Fruit fly (Drosophila melanogaster) whole organism, prepupa: ENCODE results near the gene CG14182.

Experiments
- CG11762 ChIP-seq: fragments of 200-800 bp; sonication (Bioruptor generic); optimal IDR thresholded peaks from 3 replicates; lab custom pipeline; 2016; ENCODE audit warnings: missing biosample characterization, missing genetic modification characterization; ENCODE audit not compliant: insufficient read depth
- CG8119 ChIP-seq: fragments of 200-800 bp; sonication (Bioruptor generic); IDR thresholded peaks from 3 replicates; pipeline ENCODE4 v1.3.6; 2022; ENCODE audit warnings: missing biosample characterization, missing genetic modification characterization
- CG8632 ChIP-seq: fragments of 200-800 bp; sonication (Bioruptor generic); optimal IDR thresholded peaks from 3 replicates; lab custom pipeline; 2016; ENCODE audit warnings: missing biosample characterization, missing genetic modification characterization
- CG9139 ChIP-seq: fragments of 200-800 bp; sonication (Bioruptor generic); optimal IDR thresholded peaks from 3 replicates; lab custom pipeline; 2017; ENCODE audit warnings: missing biosample characterization, mild to moderate bottlenecking, missing genetic modification characterization
- Eip75B ChIP-seq: fragments of 200-800 bp; sonication (Bioruptor generic); optimal IDR thresholded peaks from 3 replicates; lab custom pipeline; 2016; ENCODE audit warnings: missing biosample characterization, missing genetic modification characterization
- Eip78C ChIP-seq: fragments of 200-800 bp; sonication (Bioruptor generic); peaks from one replicate; lab custom pipeline; 2016; ENCODE audit warnings: missing biosample characterization, missing genetic modification characterization
- Hr39 ChIP-seq: fragments of 200-800 bp; sonication (Bioruptor generic); optimal IDR thresholded peaks from 2 replicates; lab custom pipeline; 2016; ENCODE audit warnings: missing biosample characterization, missing genetic modification characterization
- Lpt ChIP-seq: fragments of 200-800 bp; sonication (Bioruptor generic); optimal IDR thresholded peaks from 3 replicates; lab custom pipeline; 2016; ENCODE audit warnings: missing biosample characterization, missing genetic modification characterization
- OdsH ChIP-seq: fragments of 200-800 bp; sonication (Bioruptor generic); optimal IDR thresholded peaks from 3 replicates; lab custom pipeline; 2016; ENCODE audit warnings: missing biosample characterization, missing genetic modification characterization
- Sox102F ChIP-seq: fragments of 200-800 bp; sonication (Bioruptor generic); optimal IDR thresholded peaks from 2 replicates; lab custom pipeline; 2016; ENCODE audit warnings: missing biosample characterization, mild to moderate bottlenecking, missing genetic modification characterization
- eg ChIP-seq: fragments of 200-800 bp; sonication (Bioruptor generic); IDR thresholded peaks from 3 replicates; pipeline ENCODE4 v1.3.6; 2022; ENCODE audit warnings: missing biosample characterization, missing genetic modification characterization
- fkh ChIP-seq: fragments of 200-800 bp; sonication (Bioruptor generic); optimal IDR thresholded peaks from 3 replicates; lab custom pipeline; 2017; ENCODE audit warnings: missing biosample characterization, mild to moderate bottlenecking, missing genetic modification characterization, moderate library complexity
- spab ChIP-seq: fragments of 200-800 bp; sonication (Bioruptor generic); optimal IDR thresholded peaks from 2 replicates; lab custom pipeline; 2017; ENCODE audit warnings: missing biosample characterization, mild to moderate bottlenecking, missing genetic modification characterization, missing genetic modification reagents

- no peak for TF ChIP-seq eg
- no peak for TF ChIP-seq Eip75B (GFP tag; lab: Kevin White, UChicago)
- no peak for TF ChIP-seq Hr39 (GFP tag; lab: Kevin White, UChicago)
- no peak for TF ChIP-seq Lpt (GFP tag; lab: Kevin White, UChicago)
- TF ChIP-seq Sox102F (GFP tag; lab: Kevin White, UChicago) = no peak
- no peak for TF ChIP-seq CG8632 (GFP tag; lab: Kevin White, UChicago)
- TF ChIP-seq CG8119 (GFP tag; lab: Robert Waterston, UW) = no peak
- TF ChIP-seq CG9139 (GFP tag; lab: Kevin White, UChicago) = no peak
- no peak for TF ChIP-seq spab
- TF ChIP-seq CG11762 (GFP tag; lab: Kevin White, UChicago) = no peak
- no peak for TF ChIP-seq OdsH
- TF ChIP-seq Eip78C (GFP tag; lab: Kevin White, UChicago) = no peak
- no peak for TF ChIP-seq fkh (GFP tag; lab: Kevin White, UChicago)
Observed at dm6 chr3L:20005033-20005782, 25.6 kb upstream of the CG14182 start, which contains the start of gene kug.
